Worm (Caenorhabditis elegans) whole organism, L3 larva: ENCODE results near the gene R155.5.

Experiments
- aly-2 ChIP-seq: fragments of 150-350 bp; optimal IDR thresholded peaks from 2 replicates; lab custom pipeline; 2014; ENCODE audit warnings: missing biosample characterization, missing genetic modification characterization
- ama-1 ChIP-seq: fragments of 150-350 bp; optimal IDR thresholded peaks from 2 replicates; lab custom pipeline; 2018
- ceh-28 ChIP-seq: fragments of 150-350 bp; optimal IDR thresholded peaks from 2 replicates; lab custom pipeline; 2014; ENCODE audit warnings: missing biosample characterization, missing genetic modification reagents, missing genetic modification characterization
- ceh-82 ChIP-seq: fragments of 150-350 bp; optimal IDR thresholded peaks from 2 replicates; lab custom pipeline; 2014; ENCODE audit warnings: missing biosample characterization, missing genetic modification characterization
- ceh-9 ChIP-seq: sonication (generic microtip); optimal IDR thresholded peaks from 2 replicates; lab custom pipeline; 2018; ENCODE audit warnings: missing biosample characterization, missing genetic modification characterization
- fkh-10 ChIP-seq: sonication (generic microtip); optimal IDR thresholded peaks from 2 replicates; lab custom pipeline; 2017; ENCODE audit warnings: missing biosample characterization, missing genetic modification reagents, missing genetic modification characterization
- fos-1 ChIP-seq: fragments of 150-350 bp; optimal IDR thresholded peaks from 2 replicates; lab custom pipeline; 2014; ENCODE audit warnings: missing biosample characterization, missing genetic modification characterization
- lin-39 ChIP-seq: fragments of 150-350 bp; optimal IDR thresholded peaks from 2 replicates; lab custom pipeline; 2018; ENCODE audit warnings: missing biosample characterization, missing genetic modification reagents, missing genetic modification characterization
- mdl-1 ChIP-seq: fragments of 150-350 bp; optimal IDR thresholded peaks from 2 replicates; lab custom pipeline; 2014; ENCODE audit warnings: missing biosample characterization, missing genetic modification characterization
- nhr-25 ChIP-seq: sonication (generic microtip); optimal IDR thresholded peaks from 2 replicates; lab custom pipeline; 2017; ENCODE audit warnings: missing biosample characterization, missing genetic modification characterization
- pqm-1 ChIP-seq: fragments of 150-350 bp; optimal IDR thresholded peaks from 2 replicates; lab custom pipeline; 2017; ENCODE audit warnings: missing biosample characterization, missing genetic modification characterization, inconsistent platforms
- sea-2 ChIP-seq: fragments of 150-350 bp; sonication (generic microtip); optimal IDR thresholded peaks from 4 replicates; lab custom pipeline; 2014; ENCODE audit warnings: missing biosample characterization, missing genetic modification reagents, missing genetic modification characterization
- unc-39 ChIP-seq: sonication (generic microtip); optimal IDR thresholded peaks from 4 replicates; lab custom pipeline; 2017; ENCODE audit warnings: missing biosample characterization, missing genetic modification characterization
- unc-62 ChIP-seq: fragments of 150-350 bp; sonication (generic microtip); optimal IDR thresholded peaks from 4 replicates; lab custom pipeline; 2014; ENCODE audit warnings: missing biosample characterization, missing genetic modification reagents, missing genetic modification characterization

- TF ChIP-seq ceh-28 (tag; lab: Kevin White, UChicago) = peak; percentile 68
- peak; percentile 65 for TF ChIP-seq ceh-82 (tag; lab: Kevin White, UChicago)
- peak; percentile 96 for TF ChIP-seq unc-62 (GFP tag; lab: Kevin White, UChicago)
- TF ChIP-seq aly-2 (tag; lab: Kevin White, UChicago) = no peak
- peak; percentile 46 for TF ChIP-seq fkh-10 (GFP tag; lab: Kevin White, UChicago)
- no peak for TF ChIP-seq unc-39
- peak; percentile 57 for TF ChIP-seq sea-2 (GFP tag; lab: Kevin White, UChicago)
- TF ChIP-seq ama-1 (lab: Kevin White, UChicago) = peak; percentile 16
- TF ChIP-seq pqm-1 (tag; lab: Kevin White, UChicago) = no peak
- TF ChIP-seq ceh-9 (tag; lab: Kevin White, UChicago) = no peak
- peak; percentile 56 for TF ChIP-seq mdl-1 (tag; lab: Kevin White, UChicago)
- peak; percentile 100 for TF ChIP-seq lin-39 (tag; lab: Kevin White, UChicago)
- peak; percentile 12 for TF ChIP-seq fos-1 (tag; lab: Kevin White, UChicago)
- peak; percentile 97 for TF ChIP-seq nhr-25 (tag; lab: Kevin White, UChicago)
Measured at ce11 chrIII:1923419-1924318, 46.7 kb downstream of the R155.5 start.
